Worm (Caenorhabditis elegans) whole organism, late embryonic: ENCODE measurements around the gene sri-57.

Experiments used
- ama-1 ChIP-seq: fragments of 150-350 bp; optimal IDR thresholded peaks from 2 replicates; lab custom pipeline; 2014
- ceh-2 ChIP-seq: sonication (generic microtip); optimal IDR thresholded peaks from 2 replicates; lab custom pipeline; 2016; ENCODE audit warnings: missing genotype, missing genetic modification characterization, missing compliant biosample characterization
- ceh-30 ChIP-seq: fragments of 150-350 bp; optimal IDR thresholded peaks from 2 replicates; lab custom pipeline; 2014; ENCODE audit warnings: missing biosample characterization, missing genetic modification characterization
- dmd-4 ChIP-seq: sonication (generic microtip); optimal IDR thresholded peaks from 2 replicates; lab custom pipeline; 2016; ENCODE audit warnings: borderline replicate concordance, missing genetic modification characterization, missing compliant biosample characterization
- eyg-1 ChIP-seq: sonication (generic microtip); optimal IDR thresholded peaks from 2 replicates; lab custom pipeline; 2016; ENCODE audit warnings: missing genotype, missing genetic modification characterization, missing compliant biosample characterization
- fax-1 ChIP-seq: sonication (generic microtip); optimal IDR thresholded peaks from 2 replicates; lab custom pipeline; 2016; ENCODE audit warnings: missing genotype, missing genetic modification characterization, missing compliant biosample characterization
- lin-11 ChIP-seq: fragments of 200-800 bp; sonication (Bioruptor generic); optimal IDR thresholded peaks from 2 replicates; lab custom pipeline; 2018; ENCODE audit warnings: mild to moderate bottlenecking, missing genetic modification characterization, missing compliant biosample characterization
- nhr-11 ChIP-seq: fragments of 150-350 bp; optimal IDR thresholded peaks from 2 replicates; lab custom pipeline; 2014; ENCODE audit warnings: missing biosample characterization, missing genetic modification characterization
- nhr-232 ChIP-seq: sonication (generic microtip); optimal IDR thresholded peaks from 2 replicates; lab custom pipeline; 2016; ENCODE audit warnings: missing genetic modification characterization, missing compliant biosample characterization
- pqm-1 ChIP-seq: sonication (generic microtip); optimal IDR thresholded peaks from 2 replicates; lab custom pipeline; 2016; ENCODE audit warnings: missing genetic modification characterization, missing compliant biosample characterization
- unc-86 ChIP-seq: sonication (generic microtip); optimal IDR thresholded peaks from 2 replicates; lab custom pipeline; 2016; ENCODE audit warnings: missing genetic modification characterization, missing compliant biosample characterization

DNA sequence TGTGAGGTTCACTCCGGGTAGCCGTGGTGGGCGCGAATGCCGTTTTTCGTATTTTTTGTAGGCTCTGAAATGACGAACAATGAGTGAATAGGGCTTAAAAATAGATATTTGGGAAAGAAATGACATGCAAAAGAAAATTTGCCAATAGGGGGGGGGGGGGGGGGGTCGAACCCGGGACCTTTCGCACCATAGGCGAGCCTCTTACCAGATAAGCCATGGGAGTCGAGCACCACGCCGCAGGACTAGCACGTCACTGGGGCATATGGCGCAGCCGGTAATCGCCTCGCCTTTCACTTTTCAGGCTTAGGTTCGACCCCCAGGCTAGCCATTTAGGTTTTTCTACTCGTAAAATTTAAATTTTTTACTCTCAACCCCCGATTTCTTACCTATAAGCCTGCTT, 47.0 kb upstream of the sri-57 start:
- no peak for TF ChIP-seq unc-86
- no peak for TF ChIP-seq eyg-1 (tag; lab: Kevin White, UChicago)
- no peak for TF ChIP-seq pqm-1
- TF ChIP-seq dmd-4 (tag; lab: Kevin White, UChicago), result no peak
- no peak for TF ChIP-seq lin-11 (tag; lab: Kevin White, UChicago)
- TF ChIP-seq fax-1 (tag; lab: Kevin White, UChicago), result no peak
- no peak for TF ChIP-seq ceh-30
- TF ChIP-seq ceh-2 (tag; lab: Kevin White, UChicago), result no peak
- no peak for TF ChIP-seq nhr-232 (tag; lab: Kevin White, UChicago)
- no peak for TF ChIP-seq nhr-11 (tag; lab: Kevin White, UChicago)
- TF ChIP-seq ama-1, result no peak
